Fruit fly (Drosophila melanogaster) whole organism, prepupa: Measurements from ENCODE around the gene CG31161.

Source experiments
- Blimp-1 ChIP-seq: fragments of 200-800 bp; sonication (Bioruptor generic); optimal IDR thresholded peaks from 3 replicates; lab custom pipeline; 2017; ENCODE audit warnings: missing biosample characterization, missing genetic modification characterization, mild to moderate bottlenecking, moderate library complexity, missing genetic modification reagents
- CG10631 ChIP-seq: fragments of 200-800 bp; sonication (Bioruptor generic); optimal IDR thresholded peaks from 2 replicates; lab custom pipeline; 2016; ENCODE audit warnings: missing biosample characterization, missing genetic modification characterization
- CG10669 ChIP-seq: fragments of 200-800 bp; sonication (Bioruptor generic); optimal IDR thresholded peaks from 3 replicates; lab custom pipeline; 2018; ENCODE audit warnings: missing biosample characterization, mild to moderate bottlenecking, missing genetic modification characterization, moderate library complexity
- CG11294 ChIP-seq: fragments of 200-800 bp; sonication (Bioruptor generic); IDR thresholded peaks from 2 replicates; pipeline ENCODE4 v1.3.6; 2022; ENCODE audit warnings: missing biosample characterization, missing genetic modification characterization
- CG11902 ChIP-seq: fragments of 200-800 bp; sonication (Bioruptor generic); optimal IDR thresholded peaks from 3 replicates; lab custom pipeline; 2016; ENCODE audit warnings: missing biosample characterization, missing genetic modification characterization
- CG1621 ChIP-seq: fragments of 200-800 bp; sonication (Bioruptor generic); optimal IDR thresholded peaks from 3 replicates; lab custom pipeline; 2018; ENCODE audit warnings: missing biosample characterization, mild to moderate bottlenecking, missing genetic modification characterization
- CG16779 ChIP-seq: fragments of 200-800 bp; sonication (Bioruptor generic); optimal IDR thresholded peaks from 3 replicates; lab custom pipeline; 2017; ENCODE audit warnings: missing biosample characterization, mild to moderate bottlenecking, missing genetic modification characterization
- CG3032 ChIP-seq: fragments of 200-800 bp; optimal IDR thresholded peaks from 2 replicates; lab custom pipeline; 2019; ENCODE audit warnings: missing biosample characterization, mild to moderate bottlenecking, missing genetic modification characterization, moderate library complexity
- CG31627 ChIP-seq: fragments of 200-800 bp; sonication (Bioruptor generic); optimal IDR thresholded peaks from 3 replicates; lab custom pipeline; 2016; ENCODE audit warnings: missing biosample characterization, missing genetic modification characterization
- CG32006 ChIP-seq: fragments of 200-800 bp; sonication (Bioruptor generic); optimal IDR thresholded peaks from 3 replicates; lab custom pipeline; 2017; ENCODE audit warnings: missing biosample characterization, mild to moderate bottlenecking, missing genetic modification characterization
- CG6276 ChIP-seq: fragments of 200-800 bp; sonication (Bioruptor generic); optimal IDR thresholded peaks from 2 replicates; lab custom pipeline; 2017; ENCODE audit warnings: missing biosample characterization, mild to moderate bottlenecking, missing genetic modification characterization
- CG6808 ChIP-seq: fragments of 200-800 bp; sonication (Bioruptor generic); optimal IDR thresholded peaks from 3 replicates; lab custom pipeline; 2017; ENCODE audit warnings: missing biosample characterization, missing genetic modification characterization, mild to moderate bottlenecking, moderate library complexity, missing genetic modification reagents
- CG7368 ChIP-seq: fragments of 200-800 bp; sonication (Bioruptor generic); optimal IDR thresholded peaks from 3 replicates; lab custom pipeline; 2016; ENCODE audit warnings: missing biosample characterization, missing genetic modification characterization
- CG8319 ChIP-seq: fragments of 200-800 bp; sonication (Bioruptor generic); optimal IDR thresholded peaks from 3 replicates; lab custom pipeline; 2016; ENCODE audit warnings: missing biosample characterization, missing genetic modification characterization
- CG9139 ChIP-seq: fragments of 200-800 bp; sonication (Bioruptor generic); optimal IDR thresholded peaks from 3 replicates; lab custom pipeline; 2017; ENCODE audit warnings: missing biosample characterization, mild to moderate bottlenecking, missing genetic modification characterization
- Eip75B ChIP-seq: fragments of 200-800 bp; sonication (Bioruptor generic); optimal IDR thresholded peaks from 3 replicates; lab custom pipeline; 2016; ENCODE audit warnings: missing biosample characterization, missing genetic modification characterization
- Eip78C ChIP-seq: fragments of 200-800 bp; sonication (Bioruptor generic); peaks from one replicate; lab custom pipeline; 2016; ENCODE audit warnings: missing biosample characterization, missing genetic modification characterization
- Eip93F ChIP-seq: fragments of 200-800 bp; sonication (Bioruptor generic); optimal IDR thresholded peaks from 2 replicates; lab custom pipeline; 2016; ENCODE audit warnings: missing biosample characterization, mild to moderate bottlenecking, missing genetic modification characterization
- Hr39 ChIP-seq: fragments of 200-800 bp; sonication (Bioruptor generic); optimal IDR thresholded peaks from 2 replicates; lab custom pipeline; 2016; ENCODE audit warnings: missing biosample characterization, missing genetic modification characterization
- Hr4 ChIP-seq: fragments of 200-800 bp; sonication (Bioruptor generic); optimal IDR thresholded peaks from 3 replicates; lab custom pipeline; 2016; ENCODE audit warnings: missing biosample characterization, missing genetic modification characterization
- Met ChIP-seq: fragments of 200-800 bp; sonication (Bioruptor generic); optimal IDR thresholded peaks from 3 replicates; lab custom pipeline; 2016; ENCODE audit warnings: missing biosample characterization, missing genetic modification characterization
- Sox14 ChIP-seq: fragments of 200-800 bp; sonication (Bioruptor generic); optimal IDR thresholded peaks from 3 replicates; lab custom pipeline; 2016; ENCODE audit warnings: missing biosample characterization, missing genetic modification characterization
- Sox15 ChIP-seq: fragments of 200-800 bp; sonication (Bioruptor generic); optimal IDR thresholded peaks from 3 replicates; lab custom pipeline; 2016; ENCODE audit warnings: missing biosample characterization, missing genetic modification characterization
- achi ChIP-seq: fragments of 200-800 bp; sonication (Bioruptor generic); optimal IDR thresholded peaks from 3 replicates; lab custom pipeline; 2016; ENCODE audit warnings: missing biosample characterization, missing genetic modification characterization
- cyc ChIP-seq: fragments of 200-800 bp; sonication (Bioruptor generic); optimal IDR thresholded peaks from 3 replicates; lab custom pipeline; 2016; ENCODE audit warnings: missing biosample characterization, missing genetic modification characterization
- dac ChIP-seq: fragments of 200-800 bp; sonication (Bioruptor generic); optimal IDR thresholded peaks from 2 replicates; lab custom pipeline; 2017; ENCODE audit warnings: missing biosample characterization, mild to moderate bottlenecking, missing genetic modification characterization
- fkh ChIP-seq: fragments of 200-800 bp; sonication (Bioruptor generic); optimal IDR thresholded peaks from 3 replicates; lab custom pipeline; 2017; ENCODE audit warnings: missing biosample characterization, mild to moderate bottlenecking, missing genetic modification characterization, moderate library complexity
- net ChIP-seq: fragments of 200-800 bp; sonication (Bioruptor generic); optimal IDR thresholded peaks from 3 replicates; lab custom pipeline; 2016; ENCODE audit warnings: missing biosample characterization, missing genetic modification characterization
- pdm3 ChIP-seq: fragments of 200-800 bp; sonication (Bioruptor generic); optimal IDR thresholded peaks from 3 replicates; lab custom pipeline; 2016; ENCODE audit warnings: missing biosample characterization, missing genetic modification characterization
- spab ChIP-seq: fragments of 200-800 bp; sonication (Bioruptor generic); optimal IDR thresholded peaks from 2 replicates; lab custom pipeline; 2017; ENCODE audit warnings: missing biosample characterization, mild to moderate bottlenecking, missing genetic modification characterization, missing genetic modification reagents
- ss ChIP-seq, 2 experiments: fragments of 200-800 bp; sonication (Bioruptor generic); optimal IDR thresholded peaks; 2 replicates in 1 of 2; 3 replicates in 1 of 2; lab custom pipeline; 2017 to 2018; ENCODE audit warnings: mild to moderate bottlenecking in 2 of 2, missing biosample characterization in 2 of 2, missing genetic modification characterization in 2 of 2, moderate library complexity in 1 of 2
- topi ChIP-seq: fragments of 200-800 bp; sonication (Bioruptor generic); optimal IDR thresholded peaks from 3 replicates; lab custom pipeline; 2016; ENCODE audit warnings: missing biosample characterization, missing genetic modification characterization
- vri ChIP-seq: fragments of 200-800 bp; sonication (Bioruptor generic); optimal IDR thresholded peaks from 3 replicates; lab custom pipeline; 2016; ENCODE audit warnings: missing biosample characterization, mild to moderate bottlenecking, missing genetic modification characterization

CG31161 gene

dm6 chr3R:22632181-22632580 lies 15.9 kb downstream of the CG31161 start:
- TF ChIP-seq CG10631 (GFP tag; lab: Kevin White, UChicago) (no peak), topi (GFP tag; lab: Kevin White, UChicago) (no peak), CG1621 (tag; lab: Kevin White, UChicago) (no peak), achi (no peak), CG31627 (GFP tag; lab: Kevin White, UChicago) (no peak), cyc (GFP tag; lab: Kevin White, UChicago) (no peak), Met (GFP tag; lab: Kevin White, UChicago) (no peak), CG11294 (no peak), Sox14 (no peak), net (GFP tag; lab: Kevin White, UChicago) (no peak), CG7368 (GFP tag; lab: Kevin White, UChicago) (no peak), CG3032 (no peak), CG6808 (GFP tag; lab: Kevin White, UChicago) (no peak), dac (GFP tag; lab: Kevin White, UChicago) (no peak), Sox15 (no peak)

dm6 chr3R:22632980-22633379 lies 16.7 kb downstream of the CG31161 start:
- peak; percentile 32 for TF ChIP-seq Eip78C (GFP tag; lab: Kevin White, UChicago)
- no peak for TF ChIP-seq Eip93F (GFP tag; lab: Kevin White, UChicago)
- TF ChIP-seq, all 60 proteins: peak for 1

- TF ChIP-seq Eip75B (no peak), CG9139 (GFP tag; lab: Kevin White, UChicago) (no peak), fkh (GFP tag; lab: Kevin White, UChicago) (peak; percentile 76), CG31627 (GFP tag; lab: Kevin White, UChicago) (no peak), spab (GFP tag; lab: Kevin White, UChicago) (no peak), Hr4 (no peak), CG32006 (GFP tag; lab: Kevin White, UChicago) (no peak), CG11902 (no peak), CG16779 (no peak), CG8319 (GFP tag; lab: Kevin White, UChicago) (no peak), CG6808 (GFP tag; lab: Kevin White, UChicago) (no peak), CG6276 (GFP tag; lab: Kevin White, UChicago) (no peak), vri (GFP tag; lab: Kevin White, UChicago) (no peak), achi (no peak), Blimp-1 (no peak), Hr39 (no peak), Eip78C (GFP tag; lab: Kevin White, UChicago) (peak; percentile 37), Met (GFP tag; lab: Kevin White, UChicago) (no peak), ss (GFP tag; optimal IDR thresholded peaks at IDR 0.05; lab: Kevin White, UChicago) (peak in 1 of 2 experiments; percentile 81), CG10631 (GFP tag; lab: Kevin White, UChicago) (no peak), CG10669 (GFP tag; lab: Kevin White, UChicago) (no peak), pdm3 (GFP tag; lab: Kevin White, UChicago) (no peak)
Measured at dm6 chr3R:22634549-22635410, 18.5 kb downstream of the CG31161 start.
